Fruit fly (Drosophila melanogaster): Measurements from ENCODE around the gene CG9109.
A peak's percentile ranks its signal among the peaks of the same experiment; 100 is the strongest.

Gene CG9109

DNA sequence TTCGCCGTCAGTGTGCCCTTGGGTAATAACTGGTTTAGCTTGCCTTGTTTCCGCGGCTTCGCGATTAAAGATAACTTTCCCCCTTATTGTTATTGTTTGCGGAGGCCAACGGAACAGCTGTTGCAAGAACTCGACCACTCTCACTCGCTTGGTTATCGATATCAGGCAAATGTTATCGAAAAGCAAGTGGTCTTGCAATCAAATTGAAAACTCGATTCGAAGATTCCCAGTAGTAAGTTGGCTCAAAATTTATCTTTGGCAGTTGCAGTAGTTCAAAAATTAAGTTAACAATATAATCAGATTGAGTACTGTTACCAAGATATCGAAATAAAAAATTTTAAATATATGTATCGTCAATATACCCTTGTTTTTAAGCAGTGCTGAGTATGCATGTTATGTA is 31.6 kb upstream of the CG9109 start, which contains the start of the genes Fbw5 and CG9147 (continued):
- TF ChIP-seq Lhr (GFP tag; optimal IDR thresholded peaks at IDR 0.05) (peak; percentile 98), zen2 (GFP tag; IDR thresholded peaks at IDR 0.05; ENCODE audit: partially characterized antibody) (peak; percentile 65; the same call in 2 of the 3 replicates), zfh1 (GFP tag; IDR thresholded peaks at IDR 0.05) (peak; percentile 100), CG32767 (GFP tag; IDR thresholded peaks at IDR 0.05) (peak; percentile 100), gcm (GFP tag; optimal IDR thresholded peaks at IDR 0.05) (peak; percentile 100), CG2129 (GFP tag; IDR thresholded peaks at IDR 0.05; ENCODE audit: partially characterized antibody) (no peak), Nf-YA (GFP tag; IDR thresholded peaks at IDR 0.05) (peak; percentile 99), vnd (GFP tag; IDR thresholded peaks at IDR 0.05; ENCODE audit: partially characterized antibody) (no peak; the same call in 2 of the 3 replicates), ATbp (GFP tag; optimal IDR thresholded peaks at IDR 0.05) (peak; percentile 100), CG4854 (GFP tag; optimal IDR thresholded peaks at IDR 0.05) (peak; percentile 100), Doc2 (GFP tag; IDR thresholded peaks at IDR 0.05) (peak; percentile 95), Asciz (GFP tag; optimal IDR thresholded peaks at IDR 0.05) (peak; percentile 99), CG10147 (GFP tag; optimal IDR thresholded peaks at IDR 0.05) (peak; percentile 99), ttk (GFP tag; IDR thresholded peaks at IDR 0.05) (peak; percentile 100), CG2120 (GFP tag; optimal IDR thresholded peaks at IDR 0.05) (peak; percentile 100), CG31365 (tag; optimal IDR thresholded peaks at IDR 0.05) (peak; percentile 92), Dip3 (GFP tag; optimal IDR thresholded peaks at IDR 0.05) (peak; percentile 99), Fer3 (tag; optimal IDR thresholded peaks at IDR 0.05) (peak; percentile 99), CG10209 (GFP tag; optimal IDR thresholded peaks at IDR 0.05) (peak; percentile 100), MTF-1 (GFP tag; optimal IDR thresholded peaks at IDR 0.05; ENCODE audit: borderline replicate concordance) (peak; percentile 97), gcm2 (GFP tag; optimal IDR thresholded peaks at IDR 0.05) (peak; percentile 98), Hr39 (optimal IDR thresholded peaks at IDR 0.05) (no peak), Mrtf (GFP tag; IDR thresholded peaks at IDR 0.05) (peak; percentile 99), Myb (GFP tag; optimal IDR thresholded peaks at IDR 0.05) (peak; percentile 95), CG34376 (GFP tag; optimal IDR thresholded peaks at IDR 0.05) (peak; percentile 99), gro (GFP tag; optimal IDR thresholded peaks at IDR 0.05) (peak; percentile 100), pita (GFP tag; optimal IDR thresholded peaks at IDR 0.05) (no peak), CG31224 (GFP tag; IDR thresholded peaks at IDR 0.05) (peak; percentile 96), CG12219 (GFP tag; optimal IDR thresholded peaks at IDR 0.05) (peak; percentile 100), slou (GFP tag; optimal IDR thresholded peaks at IDR 0.05) (peak; percentile 99), tna (GFP tag; IDR thresholded peaks at IDR 0.05; ENCODE audit: partially characterized antibody) (peak; percentile 63), CG6689 (GFP tag; IDR thresholded peaks at IDR 0.05) (peak; percentile 99), peb (GFP tag; IDR thresholded peaks at IDR 0.05) (peak; percentile 99), NK7.1 (GFP tag; optimal IDR thresholded peaks at IDR 0.05) (peak; percentile 99), CG15073 (GFP tag; optimal IDR thresholded peaks at IDR 0.05) (peak; percentile 92), crp (GFP tag; optimal IDR thresholded peaks at IDR 0.05) (peak; percentile 83 to 91), sisA (GFP tag; IDR thresholded peaks at IDR 0.05) (peak; percentile 100), luna (GFP tag; optimal IDR thresholded peaks at IDR 0.05) (peak; percentile 99), Hr51 (GFP tag; optimal IDR thresholded peaks at IDR 0.05) (peak; percentile 99 to 100), Elba2 (GFP tag; optimal IDR thresholded peaks at IDR 0.05) (peak; percentile 97), dysf (GFP tag; IDR thresholded peaks at IDR 0.05) (peak; percentile 100), Hmr (GFP tag; optimal IDR thresholded peaks at IDR 0.05) (peak; percentile 100), tap (tag; optimal IDR thresholded peaks at IDR 0.05) (peak; percentile 99), az2 (GFP tag; optimal IDR thresholded peaks at IDR 0.05) (peak; percentile 100), so (GFP tag; IDR thresholded peaks at IDR 0.05) (peak; percentile 100), p53 (GFP tag; optimal IDR thresholded peaks at IDR 0.05) (peak; percentile 97), dan (GFP tag; IDR thresholded peaks at IDR 0.05) (peak; percentile 95), bab2 (GFP tag; optimal IDR thresholded peaks at IDR 0.05) (peak; percentile 100), btn (GFP tag; optimal IDR thresholded peaks at IDR 0.05) (peak; percentile 99), fd96Cb (tag; optimal IDR thresholded peaks at IDR 0.05) (peak; percentile 100), Fer1 (GFP tag; optimal IDR thresholded peaks at IDR 0.05) (peak; percentile 98)
